Fruit fly (Drosophila melanogaster) whole organism, prepupa: ENCODE data around the gene CG13625.
A peak's percentile ranks its signal among the peaks of the same experiment; 100 is the strongest.

ENCODE experiments used
- Blimp-1 ChIP-seq: fragments of 200-800 bp; sonication (Bioruptor generic); optimal IDR thresholded peaks from 3 replicates; lab custom pipeline; 2017; ENCODE audit warnings: missing biosample characterization, missing genetic modification characterization, mild to moderate bottlenecking, moderate library complexity, missing genetic modification reagents
- CG10631 ChIP-seq: fragments of 200-800 bp; sonication (Bioruptor generic); optimal IDR thresholded peaks from 2 replicates; lab custom pipeline; 2016; ENCODE audit warnings: missing biosample characterization, missing genetic modification characterization
- CG10669 ChIP-seq: fragments of 200-800 bp; sonication (Bioruptor generic); optimal IDR thresholded peaks from 3 replicates; lab custom pipeline; 2018; ENCODE audit warnings: missing biosample characterization, mild to moderate bottlenecking, missing genetic modification characterization, moderate library complexity
- CG11294 ChIP-seq: fragments of 200-800 bp; sonication (Bioruptor generic); IDR thresholded peaks from 2 replicates; pipeline ENCODE4 v1.3.6; 2022; ENCODE audit warnings: missing biosample characterization, missing genetic modification characterization
- CG11762 ChIP-seq: fragments of 200-800 bp; sonication (Bioruptor generic); optimal IDR thresholded peaks from 3 replicates; lab custom pipeline; 2016; ENCODE audit warnings: missing biosample characterization, missing genetic modification characterization; ENCODE audit not compliant: insufficient read depth
- CG11902 ChIP-seq: fragments of 200-800 bp; sonication (Bioruptor generic); optimal IDR thresholded peaks from 3 replicates; lab custom pipeline; 2016; ENCODE audit warnings: missing biosample characterization, missing genetic modification characterization
- CG1621 ChIP-seq: fragments of 200-800 bp; sonication (Bioruptor generic); optimal IDR thresholded peaks from 3 replicates; lab custom pipeline; 2018; ENCODE audit warnings: missing biosample characterization, mild to moderate bottlenecking, missing genetic modification characterization
- CG16779 ChIP-seq: fragments of 200-800 bp; sonication (Bioruptor generic); optimal IDR thresholded peaks from 3 replicates; lab custom pipeline; 2017; ENCODE audit warnings: missing biosample characterization, mild to moderate bottlenecking, missing genetic modification characterization
- CG3032 ChIP-seq: fragments of 200-800 bp; optimal IDR thresholded peaks from 2 replicates; lab custom pipeline; 2019; ENCODE audit warnings: missing biosample characterization, mild to moderate bottlenecking, missing genetic modification characterization, moderate library complexity
- CG31627 ChIP-seq: fragments of 200-800 bp; sonication (Bioruptor generic); optimal IDR thresholded peaks from 3 replicates; lab custom pipeline; 2016; ENCODE audit warnings: missing biosample characterization, missing genetic modification characterization
- CG34406 ChIP-seq: fragments of 200-800 bp; sonication (Bioruptor generic); optimal IDR thresholded peaks from 3 replicates; lab custom pipeline; 2016; ENCODE audit warnings: missing biosample characterization, missing genetic modification characterization
- CG3919 ChIP-seq: fragments of 200-800 bp; sonication (Bioruptor generic); optimal IDR thresholded peaks from 3 replicates; lab custom pipeline; 2016; ENCODE audit warnings: missing biosample characterization, missing genetic modification characterization
- CG4318 ChIP-seq: fragments of 200-800 bp; sonication (Bioruptor generic); optimal IDR thresholded peaks from 3 replicates; lab custom pipeline; 2017; ENCODE audit warnings: missing biosample characterization, mild to moderate bottlenecking, missing genetic modification characterization
- CG6163 ChIP-seq: fragments of 200-800 bp; sonication (Bioruptor generic); IDR thresholded peaks from 3 replicates; pipeline ENCODE4 v1.3.6; 2022; ENCODE audit warnings: missing biosample characterization, missing genetic modification characterization
- CG6276 ChIP-seq: fragments of 200-800 bp; sonication (Bioruptor generic); optimal IDR thresholded peaks from 2 replicates; lab custom pipeline; 2017; ENCODE audit warnings: missing biosample characterization, mild to moderate bottlenecking, missing genetic modification characterization
- CG6792 ChIP-seq: fragments of 200-800 bp; sonication (Bioruptor generic); optimal IDR thresholded peaks from 3 replicates; lab custom pipeline; 2016; ENCODE audit warnings: missing biosample characterization, missing genetic modification characterization
- CG6808 ChIP-seq: fragments of 200-800 bp; sonication (Bioruptor generic); optimal IDR thresholded peaks from 3 replicates; lab custom pipeline; 2017; ENCODE audit warnings: missing biosample characterization, missing genetic modification characterization, mild to moderate bottlenecking, moderate library complexity, missing genetic modification reagents
- CG6854 ChIP-seq: fragments of 200-800 bp; sonication (Bioruptor generic); optimal IDR thresholded peaks from 2 replicates; lab custom pipeline; 2017; ENCODE audit warnings: missing biosample characterization, mild to moderate bottlenecking, missing genetic modification characterization
- CG7368 ChIP-seq: fragments of 200-800 bp; sonication (Bioruptor generic); optimal IDR thresholded peaks from 3 replicates; lab custom pipeline; 2016; ENCODE audit warnings: missing biosample characterization, missing genetic modification characterization
- CG8119 ChIP-seq: fragments of 200-800 bp; sonication (Bioruptor generic); IDR thresholded peaks from 3 replicates; pipeline ENCODE4 v1.3.6; 2022; ENCODE audit warnings: missing biosample characterization, missing genetic modification characterization
- CG9139 ChIP-seq: fragments of 200-800 bp; sonication (Bioruptor generic); optimal IDR thresholded peaks from 3 replicates; lab custom pipeline; 2017; ENCODE audit warnings: missing biosample characterization, mild to moderate bottlenecking, missing genetic modification characterization
- Eip75B ChIP-seq: fragments of 200-800 bp; sonication (Bioruptor generic); optimal IDR thresholded peaks from 3 replicates; lab custom pipeline; 2016; ENCODE audit warnings: missing biosample characterization, missing genetic modification characterization
- Eip78C ChIP-seq: fragments of 200-800 bp; sonication (Bioruptor generic); peaks from one replicate; lab custom pipeline; 2016; ENCODE audit warnings: missing biosample characterization, missing genetic modification characterization
- Eip93F ChIP-seq: fragments of 200-800 bp; sonication (Bioruptor generic); optimal IDR thresholded peaks from 2 replicates; lab custom pipeline; 2016; ENCODE audit warnings: missing biosample characterization, mild to moderate bottlenecking, missing genetic modification characterization
- Ets21C ChIP-seq: fragments of 200-800 bp; sonication (Bioruptor generic); optimal IDR thresholded peaks from 3 replicates; lab custom pipeline; 2016; ENCODE audit warnings: missing biosample characterization, missing genetic modification characterization
- Ets96B ChIP-seq: fragments of 200-800 bp; optimal IDR thresholded peaks from 2 replicates; lab custom pipeline; 2019; ENCODE audit warnings: missing biosample characterization, mild to moderate bottlenecking, missing genetic modification characterization, moderate library complexity
- Gug ChIP-seq: fragments of 200-800 bp; sonication (Bioruptor generic); IDR thresholded peaks from 2 replicates; pipeline ENCODE4 v1.3.6; 2022; ENCODE audit warnings: missing biosample characterization, missing genetic modification characterization
- Hr39 ChIP-seq: fragments of 200-800 bp; sonication (Bioruptor generic); optimal IDR thresholded peaks from 2 replicates; lab custom pipeline; 2016; ENCODE audit warnings: missing biosample characterization, missing genetic modification characterization
- Hr4 ChIP-seq: fragments of 200-800 bp; sonication (Bioruptor generic); optimal IDR thresholded peaks from 3 replicates; lab custom pipeline; 2016; ENCODE audit warnings: missing biosample characterization, missing genetic modification characterization
- Met ChIP-seq: fragments of 200-800 bp; sonication (Bioruptor generic); optimal IDR thresholded peaks from 3 replicates; lab custom pipeline; 2016; ENCODE audit warnings: missing biosample characterization, missing genetic modification characterization
- OdsH ChIP-seq: fragments of 200-800 bp; sonication (Bioruptor generic); optimal IDR thresholded peaks from 3 replicates; lab custom pipeline; 2016; ENCODE audit warnings: missing biosample characterization, missing genetic modification characterization
- Smox ChIP-seq: fragments of 200-800 bp; sonication (Bioruptor generic); optimal IDR thresholded peaks from 3 replicates; lab custom pipeline; 2016; ENCODE audit warnings: missing biosample characterization, missing genetic modification characterization
- Sox102F ChIP-seq: fragments of 200-800 bp; sonication (Bioruptor generic); optimal IDR thresholded peaks from 2 replicates; lab custom pipeline; 2016; ENCODE audit warnings: missing biosample characterization, mild to moderate bottlenecking, missing genetic modification characterization
- Sox14 ChIP-seq: fragments of 200-800 bp; sonication (Bioruptor generic); optimal IDR thresholded peaks from 3 replicates; lab custom pipeline; 2016; ENCODE audit warnings: missing biosample characterization, missing genetic modification characterization
- Sox15 ChIP-seq: fragments of 200-800 bp; sonication (Bioruptor generic); optimal IDR thresholded peaks from 3 replicates; lab custom pipeline; 2016; ENCODE audit warnings: missing biosample characterization, missing genetic modification characterization
- achi ChIP-seq: fragments of 200-800 bp; sonication (Bioruptor generic); optimal IDR thresholded peaks from 3 replicates; lab custom pipeline; 2016; ENCODE audit warnings: missing biosample characterization, missing genetic modification characterization
- acj6 ChIP-seq: fragments of 200-800 bp; sonication (Bioruptor generic); optimal IDR thresholded peaks from 3 replicates; lab custom pipeline; 2016; ENCODE audit warnings: missing biosample characterization, missing genetic modification characterization
- dac ChIP-seq: fragments of 200-800 bp; sonication (Bioruptor generic); optimal IDR thresholded peaks from 2 replicates; lab custom pipeline; 2017; ENCODE audit warnings: missing biosample characterization, mild to moderate bottlenecking, missing genetic modification characterization
- dsx ChIP-seq: fragments of 200-800 bp; optimal IDR thresholded peaks from 3 replicates; lab custom pipeline; 2019; ENCODE audit warnings: missing biosample characterization, mild to moderate bottlenecking, missing genetic modification characterization, moderate library complexity; ENCODE audit not compliant: poor library complexity, severe bottlenecking
- eg ChIP-seq: fragments of 200-800 bp; sonication (Bioruptor generic); IDR thresholded peaks from 3 replicates; pipeline ENCODE4 v1.3.6; 2022; ENCODE audit warnings: missing biosample characterization, missing genetic modification characterization
- esn ChIP-seq: fragments of 200-800 bp; sonication (Bioruptor generic); optimal IDR thresholded peaks from 2 replicates; lab custom pipeline; 2016; ENCODE audit warnings: missing biosample characterization, mild to moderate bottlenecking, missing genetic modification characterization, moderate library complexity
- fd59A ChIP-seq: fragments of 200-800 bp; sonication (Bioruptor generic); optimal IDR thresholded peaks from 2 replicates; lab custom pipeline; 2017; ENCODE audit warnings: missing biosample characterization, mild to moderate bottlenecking, missing genetic modification characterization, missing genetic modification reagents
- fd85E ChIP-seq: fragments of 200-800 bp; sonication (Bioruptor generic); optimal IDR thresholded peaks from 3 replicates; lab custom pipeline; 2016; ENCODE audit warnings: missing biosample characterization, missing genetic modification characterization
- fkh ChIP-seq: fragments of 200-800 bp; sonication (Bioruptor generic); optimal IDR thresholded peaks from 3 replicates; lab custom pipeline; 2017; ENCODE audit warnings: missing biosample characterization, mild to moderate bottlenecking, missing genetic modification characterization, moderate library complexity
- lz ChIP-seq: fragments of 200-800 bp; sonication (Bioruptor generic); optimal IDR thresholded peaks from 3 replicates; lab custom pipeline; 2016; ENCODE audit warnings: missing biosample characterization, missing genetic modification characterization
- net ChIP-seq: fragments of 200-800 bp; sonication (Bioruptor generic); optimal IDR thresholded peaks from 3 replicates; lab custom pipeline; 2016; ENCODE audit warnings: missing biosample characterization, missing genetic modification characterization
- pdm3 ChIP-seq: fragments of 200-800 bp; sonication (Bioruptor generic); optimal IDR thresholded peaks from 3 replicates; lab custom pipeline; 2016; ENCODE audit warnings: missing biosample characterization, missing genetic modification characterization
- salr ChIP-seq, 2 experiments: fragments of 200-800 bp; sonication (Bioruptor generic); optimal IDR thresholded peaks; 3 replicates each; lab custom pipeline; 2016 to 2018; ENCODE audit warnings: missing biosample characterization in 2 of 2, missing genetic modification characterization in 2 of 2, mild to moderate bottlenecking in 1 of 2
- spab ChIP-seq: fragments of 200-800 bp; sonication (Bioruptor generic); optimal IDR thresholded peaks from 2 replicates; lab custom pipeline; 2017; ENCODE audit warnings: missing biosample characterization, mild to moderate bottlenecking, missing genetic modification characterization, missing genetic modification reagents
- ss ChIP-seq, 2 experiments: fragments of 200-800 bp; sonication (Bioruptor generic); optimal IDR thresholded peaks; 2 replicates in 1 of 2; 3 replicates in 1 of 2; lab custom pipeline; 2017 to 2018; ENCODE audit warnings: mild to moderate bottlenecking in 2 of 2, missing biosample characterization in 2 of 2, missing genetic modification characterization in 2 of 2, moderate library complexity in 1 of 2
- svp ChIP-seq: fragments of 200-800 bp; sonication (Bioruptor generic); peaks from one replicate; lab custom pipeline; 2016; ENCODE audit warnings: missing biosample characterization, missing genetic modification characterization
- topi ChIP-seq: fragments of 200-800 bp; sonication (Bioruptor generic); optimal IDR thresholded peaks from 3 replicates; lab custom pipeline; 2016; ENCODE audit warnings: missing biosample characterization, missing genetic modification characterization
- vri ChIP-seq: fragments of 200-800 bp; sonication (Bioruptor generic); optimal IDR thresholded peaks from 3 replicates; lab custom pipeline; 2016; ENCODE audit warnings: missing biosample characterization, mild to moderate bottlenecking, missing genetic modification characterization

The CG13625 gene

DNA sequence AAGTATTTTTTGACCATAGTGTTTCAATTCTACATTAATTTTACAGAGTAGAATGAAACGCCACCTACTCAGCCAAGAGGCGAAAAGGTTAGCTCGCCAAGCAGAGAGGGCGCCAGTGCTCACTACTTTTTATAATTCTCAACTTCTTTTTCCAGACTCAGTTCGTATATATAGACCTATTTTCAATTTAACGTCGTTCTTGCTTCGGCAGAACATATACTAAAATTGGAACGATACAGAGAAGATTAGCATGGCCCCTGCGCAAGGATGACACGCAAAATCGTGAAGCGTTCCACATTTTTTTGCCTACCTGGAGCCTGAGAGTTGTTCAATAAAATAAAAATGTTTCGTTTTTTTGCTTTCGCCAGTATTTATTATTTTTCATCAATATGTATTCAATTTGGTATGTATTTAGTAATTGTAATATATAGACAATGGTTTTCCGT is 27.9 kb downstream of the CG13625 start:
- peak; percentile 1 for TF ChIP-seq CG3032
- no peak for TF ChIP-seq CG10669 (GFP tag; lab: Kevin White, UChicago)
- no peak for TF ChIP-seq dac (GFP tag; lab: Kevin White, UChicago)
- TF ChIP-seq vri (GFP tag; lab: Kevin White, UChicago) = peak; percentile 45
- no peak for TF ChIP-seq CG6808
- TF ChIP-seq CG9139 (GFP tag; lab: Kevin White, UChicago) = peak; percentile 52
- TF ChIP-seq Ets21C = peak; percentile 13
- TF ChIP-seq dsx (GFP tag; lab: Kevin White, UChicago) = no peak
- no peak for TF ChIP-seq Eip75B (GFP tag; lab: Kevin White, UChicago)
- TF ChIP-seq topi (GFP tag; lab: Kevin White, UChicago) = peak; percentile 72
- TF ChIP-seq fd85E = no peak
- TF ChIP-seq CG4318 (GFP tag; lab: Kevin White, UChicago) = no peak
- TF ChIP-seq CG6854 (GFP tag; lab: Kevin White, UChicago) = peak; percentile 19
- TF ChIP-seq svp = peak; percentile 89
- peak; percentile 81 for TF ChIP-seq Eip78C
- no peak for TF ChIP-seq Gug (GFP tag; lab: Robert Waterston, UW)
- peak; percentile 63 for TF ChIP-seq Met
- no peak for TF ChIP-seq pdm3 (GFP tag; lab: Kevin White, UChicago)
- no peak for TF ChIP-seq spab (GFP tag; lab: Kevin White, UChicago)
- no peak for TF ChIP-seq Ets96B (tag; lab: Kevin White, UChicago)
- peak; percentile 25 for TF ChIP-seq Hr4 (GFP tag; lab: Kevin White, UChicago)
- no peak for TF ChIP-seq CG8119 (GFP tag; lab: Robert Waterston, UW)
- TF ChIP-seq achi (GFP tag; lab: Kevin White, UChicago) = no peak
- TF ChIP-seq CG6163 (GFP tag; lab: Robert Waterston, UW) = no peak
- TF ChIP-seq CG6276 = no peak
- no peak for TF ChIP-seq CG11762 (GFP tag; lab: Kevin White, UChicago)
- TF ChIP-seq CG3919 (GFP tag; lab: Kevin White, UChicago) = no peak
- TF ChIP-seq ss (GFP tag; optimal IDR thresholded peaks at IDR 0.05; lab: Kevin White, UChicago) = no peak
- no peak for TF ChIP-seq net
- peak; percentile 4 for TF ChIP-seq CG6792 (GFP tag; lab: Kevin White, UChicago)
- TF ChIP-seq eg (GFP tag; lab: Robert Waterston, UW) = no peak
- no peak for TF ChIP-seq fd59A
- no peak for TF ChIP-seq Eip93F
- peak; percentile 12 for TF ChIP-seq CG11902 (GFP tag; lab: Kevin White, UChicago)
- no peak for TF ChIP-seq CG34406 (GFP tag; lab: Kevin White, UChicago)
- TF ChIP-seq CG31627 (GFP tag; lab: Kevin White, UChicago) = peak; percentile 79
- no peak for TF ChIP-seq Smox (GFP tag; lab: Kevin White, UChicago)
- no peak for TF ChIP-seq fkh
- TF ChIP-seq Blimp-1 (GFP tag; lab: Kevin White, UChicago) = no peak
- no peak for TF ChIP-seq Sox15 (GFP tag; lab: Kevin White, UChicago)
- no peak for TF ChIP-seq Sox102F (GFP tag; lab: Kevin White, UChicago)
- TF ChIP-seq CG1621 (tag; lab: Kevin White, UChicago) = no peak
- TF ChIP-seq CG11294 (GFP tag; lab: Robert Waterston, UW) = no peak
- TF ChIP-seq salr (GFP tag; optimal IDR thresholded peaks at IDR 0.05; lab: Kevin White, UChicago) = no peak
- TF ChIP-seq CG16779 (tag; lab: Kevin White, UChicago) = no peak
- peak; percentile 44 for TF ChIP-seq acj6 (GFP tag; lab: Kevin White, UChicago)
- peak; percentile 51 for TF ChIP-seq Sox14 (GFP tag; lab: Kevin White, UChicago)
- TF ChIP-seq CG10631 (GFP tag; lab: Kevin White, UChicago) = no peak
- peak; percentile 48 for TF ChIP-seq OdsH (GFP tag; lab: Kevin White, UChicago)
- TF ChIP-seq CG7368 (GFP tag; lab: Kevin White, UChicago) = no peak
- peak; percentile 56 for TF ChIP-seq esn (GFP tag; lab: Kevin White, UChicago)
- TF ChIP-seq Hr39 = peak; percentile 75
- peak; percentile 56 for TF ChIP-seq lz (GFP tag; lab: Kevin White, UChicago)
